Worm (Caenorhabditis elegans) whole organism, L4/young adult: ENCODE measurements around the gene mcm-3AP.

Source experiments
- W03F9.2 ChIP-seq: fragments of 150-350 bp; optimal IDR thresholded peaks from 2 replicates; lab custom pipeline; 2014; ENCODE audit warnings: missing biosample characterization, missing genetic modification characterization
- dao-5 ChIP-seq: sonication (generic microtip); optimal IDR thresholded peaks from 2 replicates; lab custom pipeline; 2016; ENCODE audit warnings: missing genotype, missing genetic modification characterization, moderate library complexity, missing compliant biosample characterization
- him-1 ChIP-seq: sonication (generic microtip); optimal IDR thresholded peaks from 2 replicates; lab custom pipeline; 2016; ENCODE audit warnings: missing genotype, missing genetic modification reagents, missing genetic modification characterization, missing compliant biosample characterization

The mcm-3AP gene

DNA sequence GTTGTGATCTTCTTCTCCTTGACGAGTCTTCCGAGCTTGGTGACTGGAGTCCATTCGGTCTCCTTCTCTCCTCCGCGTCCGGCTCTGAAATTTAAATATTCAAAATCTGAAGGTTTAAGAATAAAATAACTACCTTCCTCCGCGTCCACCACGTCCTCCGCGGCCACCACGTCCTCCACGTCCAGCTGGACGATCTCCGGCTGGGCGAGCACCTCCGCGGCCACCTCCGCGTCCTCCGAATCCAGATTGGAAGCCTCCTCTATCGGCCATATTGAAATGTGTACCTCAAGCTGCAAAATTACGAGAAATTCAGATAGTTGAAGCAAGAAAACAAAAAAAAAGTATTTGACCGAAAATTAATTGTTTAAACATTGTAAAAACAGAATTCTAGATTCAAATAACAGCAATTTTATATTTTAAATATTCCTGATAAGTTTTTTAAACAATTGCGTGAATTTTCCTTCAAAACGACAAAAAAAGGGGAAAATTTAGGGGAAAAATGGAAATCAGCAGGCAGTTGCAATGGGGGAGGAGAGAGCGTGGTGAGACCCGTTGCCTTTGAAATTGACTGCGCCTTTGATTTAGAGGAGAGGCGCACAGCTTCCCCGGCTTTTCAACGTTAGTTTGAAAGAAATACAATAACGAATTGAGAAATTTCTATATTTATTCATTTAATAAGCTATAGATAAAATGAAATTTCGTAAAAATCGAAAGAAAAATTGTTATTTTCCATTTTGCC is 22.2 kb upstream of the mcm-3AP start, which contains the start of gene rps-2:
Gene rps-2, minus strand, starts transcription at position 290 of the 739 bp plus-strand sequence.
- peak; percentile 23 for TF ChIP-seq W03F9.2 (tag; lab: Kevin White, UChicago)
- no peak for TF ChIP-seq dao-5 (tag; lab: Kevin White, UChicago)

DNA sequence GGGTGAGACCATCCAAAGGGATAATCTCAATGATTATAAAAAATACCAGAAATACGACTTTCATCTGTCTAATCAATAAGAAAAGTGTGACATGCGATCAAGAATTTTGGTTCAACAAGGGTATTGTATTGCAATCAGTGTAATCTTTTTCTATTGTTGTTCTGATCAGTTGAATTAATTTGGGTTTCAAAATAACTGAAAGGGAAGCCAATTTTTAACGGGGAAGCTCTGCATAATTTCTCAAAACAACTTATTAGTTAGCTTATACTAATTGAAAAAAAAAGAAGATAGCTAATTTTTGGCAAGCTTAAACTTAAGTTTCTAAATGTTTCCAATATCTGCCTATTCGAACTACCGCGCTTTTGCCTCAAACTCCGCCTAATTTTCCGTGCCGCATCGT is 21.3 kb upstream of the mcm-3AP start, which contains the start of gene C49H3.12:
Gene C49H3.12, minus strand, starts transcription at position 101 of the 400 bp plus-strand sequence.
- TF ChIP-seq him-1 (tag; lab: Kevin White, UChicago) (no peak), dao-5 (tag; lab: Kevin White, UChicago) (no peak), W03F9.2 (tag; lab: Kevin White, UChicago) (no peak)

DNA sequence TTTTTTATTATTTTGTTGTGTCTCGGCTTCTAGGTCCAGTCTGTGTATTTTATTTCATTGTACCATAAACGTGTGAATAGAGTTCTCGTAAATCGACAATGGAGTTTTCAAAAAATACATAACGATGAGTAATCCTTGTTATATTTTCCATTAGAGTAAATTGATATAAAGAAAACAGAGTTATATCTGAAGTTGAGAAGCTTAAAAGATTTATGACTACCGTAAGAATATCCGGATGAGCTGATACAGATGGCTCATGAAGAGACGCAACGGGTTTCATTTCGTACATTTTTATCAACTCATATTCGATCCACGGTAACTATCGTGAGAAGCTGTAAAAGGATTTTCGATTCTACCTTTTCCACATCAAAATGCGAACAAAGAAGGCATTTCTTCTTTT is 20.6 kb upstream of the mcm-3AP start, which contains the start of gene gcy-8:
Gene gcy-8, plus strand, starts transcription at position 301 of the 400 bp plus-strand sequence.
- TF ChIP-seq W03F9.2 (tag; lab: Kevin White, UChicago) (no peak), him-1 (tag; lab: Kevin White, UChicago) (no peak), dao-5 (tag; lab: Kevin White, UChicago) (no peak)

DNA sequence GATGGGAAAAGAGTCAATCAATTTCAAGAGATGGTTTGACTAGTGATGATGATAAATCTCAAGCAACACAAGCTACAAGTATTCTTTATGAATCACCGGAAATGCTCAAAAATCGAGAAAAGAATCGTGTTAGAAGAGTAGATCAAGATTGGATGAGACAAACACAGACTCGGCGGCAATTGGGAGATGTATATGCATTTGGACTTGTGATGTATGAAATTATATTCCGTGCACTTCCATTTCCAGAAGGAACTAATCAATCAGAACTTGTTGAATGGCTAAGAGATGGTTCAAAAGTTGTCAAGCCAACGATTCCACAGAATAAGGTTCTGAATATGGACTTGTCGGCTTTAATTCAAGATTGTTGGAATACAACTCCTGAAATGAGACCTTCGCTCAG is 16.6 kb upstream of the mcm-3AP start:
- TF ChIP-seq him-1 (tag; lab: Kevin White, UChicago) (no peak), W03F9.2 (tag; lab: Kevin White, UChicago) (no peak), dao-5 (tag; lab: Kevin White, UChicago) (no peak)

DNA sequence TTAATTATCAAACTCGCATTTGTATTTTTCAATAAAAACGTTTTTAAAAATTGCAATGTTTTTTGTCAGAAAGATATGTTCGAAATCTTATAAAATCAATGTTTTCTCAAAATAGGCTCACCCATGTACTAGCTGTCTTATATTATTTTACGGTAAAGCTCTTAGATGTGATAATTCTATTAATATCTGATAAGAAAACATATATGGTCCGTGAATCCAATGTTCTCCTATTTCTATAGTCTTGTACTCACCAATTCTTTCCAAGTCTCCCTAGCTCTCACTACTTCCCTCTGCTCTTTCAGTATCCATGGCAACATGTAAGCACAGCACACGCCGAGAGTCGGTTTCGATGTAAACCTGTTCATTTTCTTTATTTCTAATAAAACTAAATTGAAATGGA is 14.7 kb upstream of the mcm-3AP start, which contains the start of gene bbs-2:
Gene bbs-2, plus strand, starts transcription at position 301 of the 400 bp plus-strand sequence.
- TF ChIP-seq W03F9.2 (tag; lab: Kevin White, UChicago) (no peak), him-1 (tag; lab: Kevin White, UChicago) (no peak), dao-5 (tag; lab: Kevin White, UChicago) (no peak)

DNA sequence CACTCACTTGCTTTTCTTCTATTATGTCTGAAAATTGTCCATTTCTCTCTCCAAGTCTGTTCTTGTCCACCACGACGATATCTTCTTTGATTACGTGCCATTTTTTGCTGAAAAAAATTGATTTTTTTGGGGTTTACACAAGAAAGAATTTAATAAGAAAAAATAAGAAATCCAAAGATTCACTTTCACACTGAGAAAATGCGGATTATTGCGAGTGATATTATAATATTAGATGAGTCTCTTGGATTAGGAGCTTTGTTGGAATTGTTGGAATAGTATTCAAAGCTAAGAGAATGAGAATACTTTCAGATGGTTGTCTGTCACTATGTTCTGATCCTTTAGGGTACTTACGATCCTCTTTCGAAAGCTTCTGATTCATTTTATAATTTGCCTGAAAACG is 9.6 kb upstream of the mcm-3AP start, which contains the start of gene F20D12.7:
Gene F20D12.7, minus strand, starts transcription at position 101 of the 400 bp plus-strand sequence.
- TF ChIP-seq him-1 (tag; lab: Kevin White, UChicago) (no peak), dao-5 (tag; lab: Kevin White, UChicago) (no peak), W03F9.2 (tag; lab: Kevin White, UChicago) (no peak)

DNA sequence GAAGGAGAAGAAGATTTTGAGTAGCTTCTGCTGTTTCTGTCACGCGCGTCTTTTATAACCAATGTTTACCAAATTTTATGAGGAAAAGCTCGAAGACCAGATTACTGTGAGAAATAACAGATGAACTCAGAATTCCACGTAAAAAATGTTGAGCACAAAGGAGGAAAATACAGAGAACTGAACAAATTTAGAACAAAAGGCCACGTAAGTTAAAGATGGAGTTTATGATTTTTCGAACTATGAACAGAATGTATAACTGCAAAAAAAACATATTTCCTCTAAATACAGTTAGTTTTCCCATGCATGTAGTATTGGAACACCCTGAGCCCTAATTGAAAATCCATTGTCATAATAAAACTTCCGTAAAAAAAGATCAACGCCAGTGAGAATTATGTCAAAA is 7.6 kb upstream of the mcm-3AP start, which contains the start of gene exc-9:
Gene exc-9, minus strand, starts transcription at position 101 of the 400 bp plus-strand sequence.
- TF ChIP-seq dao-5 (tag; lab: Kevin White, UChicago) (no peak), him-1 (tag; lab: Kevin White, UChicago) (no peak)

DNA sequence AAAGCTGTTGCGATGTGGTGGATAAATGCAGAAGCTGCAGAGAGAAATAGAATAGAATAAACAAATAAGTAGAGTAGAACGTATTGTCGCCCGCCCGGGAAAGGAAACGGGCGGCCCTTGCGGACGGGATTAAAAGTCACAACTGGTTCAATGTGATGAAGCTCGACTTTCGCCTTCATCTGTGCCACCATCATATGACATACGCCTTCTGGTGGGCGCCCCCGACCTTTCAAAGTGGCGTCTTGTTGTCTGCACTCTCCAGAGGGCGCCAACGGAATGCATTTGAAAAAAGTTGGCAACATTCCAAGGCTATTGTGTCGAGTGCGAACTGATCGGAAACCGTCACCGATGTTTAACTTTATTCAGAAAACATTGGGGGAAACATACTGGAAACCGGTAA is 5.2 kb upstream of the mcm-3AP start:
- TF ChIP-seq dao-5 (tag; lab: Kevin White, UChicago) (no peak), him-1 (tag; lab: Kevin White, UChicago) (no peak)

DNA sequence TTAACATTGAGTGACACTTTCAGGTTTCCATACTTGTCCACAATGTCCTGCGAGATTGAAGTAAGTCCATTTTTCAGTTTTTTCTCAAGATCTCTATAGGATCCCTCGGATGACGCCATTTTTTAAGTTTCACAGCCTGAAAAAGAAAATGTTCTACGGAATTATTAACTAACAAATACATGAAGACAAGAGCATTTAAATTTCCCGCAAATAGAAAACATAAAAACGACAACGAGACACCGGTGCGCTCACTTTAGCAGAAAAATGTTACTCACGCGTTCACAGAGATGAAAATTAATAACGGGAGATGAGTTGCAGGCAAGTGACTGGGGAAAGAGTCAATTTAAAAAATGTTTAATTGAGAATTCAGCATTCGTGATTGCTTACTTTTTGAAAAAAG is 2.0 kb upstream of the mcm-3AP start, which contains the start of gene czw-1:
Gene czw-1, minus strand, starts transcription at position 369 of the 400 bp plus-strand sequence.
- no peak for TF ChIP-seq W03F9.2 (tag; lab: Kevin White, UChicago)
- TF ChIP-seq dao-5 (tag; lab: Kevin White, UChicago): no peak
- TF ChIP-seq him-1 (tag; lab: Kevin White, UChicago): no peak

DNA sequence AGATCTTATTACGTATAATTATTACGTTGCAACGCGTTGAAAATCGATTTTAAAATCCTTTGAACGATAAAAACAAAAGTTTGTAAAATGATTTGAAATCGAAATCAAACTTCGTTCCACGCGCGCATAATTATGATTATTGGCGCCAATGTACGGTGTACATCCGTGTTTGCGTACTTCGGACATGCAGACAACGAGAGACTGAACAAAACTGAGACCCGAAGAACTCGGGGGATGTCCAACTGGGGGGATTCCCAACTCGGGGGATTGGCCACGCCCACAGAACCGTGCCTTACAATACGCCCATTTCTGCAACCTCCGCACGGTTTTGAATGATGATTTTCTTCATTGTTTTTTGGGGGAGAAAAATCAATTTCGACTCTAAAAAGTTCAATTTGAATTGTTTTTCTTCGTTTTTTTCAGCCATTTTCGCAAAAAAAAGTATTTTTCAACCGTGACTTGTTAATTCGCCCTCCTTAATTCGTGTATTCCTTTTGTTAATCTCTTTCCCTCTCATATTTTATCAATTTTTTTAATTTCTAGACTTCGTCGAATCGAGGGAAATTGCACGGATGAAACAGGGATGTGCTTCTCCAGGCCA is 1.5 kb upstream of the mcm-3AP start, which contains the start of gene F20D12.12:
Gene F20D12.12, plus strand, starts transcription at position 542 of the 601 bp plus-strand sequence.
- TF ChIP-seq W03F9.2 (tag; lab: Kevin White, UChicago): peak; percentile 46

DNA sequence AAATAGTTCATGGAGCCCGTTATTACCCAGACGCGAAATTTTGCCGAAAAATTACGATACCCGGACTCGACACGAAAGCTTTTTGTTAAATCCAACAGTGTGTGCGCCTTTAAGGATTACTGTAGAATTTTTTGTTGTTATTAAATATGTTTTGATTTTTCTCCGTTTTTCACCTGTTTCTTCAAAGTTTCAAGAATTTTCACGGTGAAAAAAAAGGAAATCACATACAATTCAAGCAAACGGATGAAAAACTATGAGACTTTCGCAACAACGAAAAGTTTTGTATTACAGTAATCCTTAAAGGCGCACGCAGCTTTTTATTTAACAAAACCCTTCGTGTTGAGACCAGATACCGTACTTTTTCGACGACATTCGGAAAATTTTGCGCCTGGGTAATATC is 5.5 kb downstream of the mcm-3AP start:
- TF ChIP-seq W03F9.2 (tag; lab: Kevin White, UChicago) (no peak), dao-5 (tag; lab: Kevin White, UChicago) (no peak), him-1 (tag; lab: Kevin White, UChicago) (no peak)

DNA sequence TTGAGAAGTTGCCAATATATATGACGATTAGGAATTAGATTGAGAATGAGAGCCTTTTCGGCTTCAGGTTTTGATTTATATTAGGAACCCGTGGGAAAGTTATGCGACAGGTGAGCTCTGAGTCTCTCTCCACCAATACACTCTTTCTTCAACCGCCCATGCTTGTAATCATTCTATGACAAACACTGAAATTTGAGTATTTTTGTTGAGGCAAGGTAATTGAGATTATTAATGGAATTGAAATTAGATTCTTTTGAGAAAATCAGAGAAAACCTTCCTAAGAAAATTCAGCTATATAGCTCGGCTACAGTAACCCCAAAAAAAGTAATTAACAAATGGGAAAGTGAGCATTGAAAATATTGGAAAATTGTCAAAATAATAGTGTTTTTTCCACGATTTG is 7.4 kb downstream of the mcm-3AP start, which contains the start of gene ceh-19:
Gene ceh-19, minus strand, starts transcription at position 101 of the 400 bp plus-strand sequence.
- no peak for TF ChIP-seq W03F9.2 (tag; lab: Kevin White, UChicago)
- no peak for TF ChIP-seq dao-5 (tag; lab: Kevin White, UChicago)
- no peak for TF ChIP-seq him-1 (tag; lab: Kevin White, UChicago)

DNA sequence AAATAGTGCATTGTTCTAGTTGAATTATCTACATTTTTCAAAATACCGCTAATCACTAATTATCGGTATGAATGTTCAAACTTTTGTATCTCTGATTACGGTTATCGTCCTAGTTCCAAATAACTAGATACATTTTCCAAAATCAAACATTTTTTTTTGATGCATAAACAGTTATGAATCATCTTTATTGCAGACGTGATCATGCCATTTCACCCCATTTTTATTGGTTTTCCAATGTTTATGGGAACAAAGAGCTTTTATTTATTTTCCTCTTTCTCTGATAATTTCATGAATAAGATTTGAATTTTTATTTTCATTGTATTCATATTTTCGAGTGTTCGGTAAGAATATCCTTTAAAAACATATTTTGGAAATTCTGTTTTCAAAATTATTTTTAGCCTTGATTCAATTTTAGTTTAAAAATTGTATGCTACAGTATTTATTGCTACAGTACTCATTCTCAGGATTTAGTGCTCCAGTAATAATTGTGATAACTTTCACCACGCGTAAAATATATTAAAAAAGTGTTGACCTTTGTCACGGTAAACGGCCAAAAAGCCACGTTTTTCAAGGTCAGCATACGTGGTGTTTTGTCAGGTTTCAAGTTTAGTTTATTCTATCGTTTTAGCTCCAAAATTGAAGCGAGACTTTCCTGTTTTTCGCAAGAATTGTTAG is 8.3 kb downstream of the mcm-3AP start, which contains the start of gene csr-1:
Gene csr-1, plus strand, starts transcription at position 625 of the 675 bp plus-strand sequence.
- TF ChIP-seq dao-5 (tag; lab: Kevin White, UChicago): no peak
- no peak for TF ChIP-seq him-1 (tag; lab: Kevin White, UChicago)
- TF ChIP-seq W03F9.2 (tag; lab: Kevin White, UChicago): no peak
